Fruit fly (Drosophila melanogaster): ENCODE results near the gene Mst77F.

DNA sequence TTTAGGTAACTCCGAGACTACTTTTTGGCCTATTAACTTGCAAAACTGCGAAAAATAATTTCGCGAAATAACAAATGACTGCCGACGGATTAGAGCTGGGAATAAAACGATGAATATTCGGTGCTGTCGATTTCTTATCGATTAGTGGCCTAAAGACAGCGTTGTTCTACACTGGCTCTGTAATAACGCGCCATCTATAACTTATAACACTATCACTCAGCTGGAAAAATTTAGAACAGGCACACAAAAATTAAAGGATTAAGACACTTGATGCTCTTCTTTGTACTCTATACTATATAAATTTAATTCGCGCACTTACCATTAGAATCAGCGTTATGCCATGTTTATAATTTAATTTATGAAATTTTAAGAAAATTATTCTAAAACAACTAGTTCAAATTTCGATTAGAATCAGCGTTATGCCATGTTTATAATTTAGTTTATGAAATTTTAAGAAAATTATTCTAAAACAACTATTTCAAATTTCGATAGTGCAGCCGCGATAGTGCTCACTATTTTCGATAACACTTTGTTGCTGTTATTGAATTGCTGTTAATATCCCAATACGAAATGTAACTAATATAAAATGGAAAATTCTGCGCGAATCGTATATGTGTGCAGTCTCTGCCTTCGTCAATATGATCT is 23.8 kb upstream of the Mst77F start, which contains the start of the genes CSN3 and CG11456:
- TF ChIP-seq D1 (tag; optimal IDR thresholded peaks at IDR 0.05), result no peak
- TF ChIP-seq CG13204 (GFP tag; optimal IDR thresholded peaks at IDR 0.05), result no peak
- no peak for TF ChIP-seq CG32121 (GFP tag; IDR thresholded peaks at IDR 0.05)
- TF ChIP-seq CG34367 (tag; optimal IDR thresholded peaks at IDR 0.05), result no peak
- no peak for TF ChIP-seq Pif1A (GFP tag; optimal IDR thresholded peaks at IDR 0.05)
- TF ChIP-seq CG17806 (tag; optimal IDR thresholded peaks at IDR 0.05), result no peak
- TF ChIP-seq EcR (GFP tag; optimal IDR thresholded peaks at IDR 0.05), result no peak
- TF ChIP-seq CG12605 (GFP tag; IDR thresholded peaks at IDR 0.05), result no peak

All from whole organism, pupa.